Fruit fly (Drosophila melanogaster) ovary, adult (tissue): ENCODE data around the gene yellow-e3.

ENCODE experiments used
- CG17801 ChIP-seq: fragments of 200-800 bp; optimal IDR thresholded peaks from 2 replicates; lab custom pipeline; 2019; ENCODE audit warnings: missing biosample characterization, mild to moderate bottlenecking, missing genetic modification characterization, moderate library complexity; ENCODE audit not compliant: partially characterized antibody

Gene yellow-e3

dm6 chr3R:13419979-13420378 lies 15.3 kb upstream of the yellow-e3 start, which contains the start of gene Ir87a:
Ir87a (plus strand) TSS chr3R:13420279.
- TF ChIP-seq CG17801, result no peak

- TF ChIP-seq CG17801, result no peak
These were observed 12.5 kb upstream of the yellow-e3 start for dm6 chr3R:13417067-13417595.

- no peak for TF ChIP-seq CG17801
These were observed 10.5 kb upstream of the yellow-e3 start, which contains the start of gene yellow-e for dm6 chr3R:13415186-13415585. yellow-e (minus strand) TSS chr3R:13415286.

dm6 chr3R:13412704-13413103 lies 8.0 kb upstream of the yellow-e3 start:
- TF ChIP-seq CG17801, result no peak

dm6 chr3R:13406898-13407297 lies 2.2 kb upstream of the yellow-e3 start, which contains the start of gene yellow-e2:
yellow-e2 (minus strand) TSS chr3R:13406998.
- TF ChIP-seq CG17801, result no peak

dm6 chr3R:13403032-13403459 lies 1.6 kb downstream of the yellow-e3 start, which contains the start of gene Dpm3:
Dpm3 (minus strand) TSS chr3R:13403051.
- no peak for TF ChIP-seq CG17801

dm6 chr3R:13401722-13402296 lies 2.9 kb downstream of the yellow-e3 start, which contains the start of gene GILT1:
GILT1 (minus strand) TSS chr3R:13401862.
- peak; percentile 27 for TF ChIP-seq CG17801

- peak; percentile 91 for TF ChIP-seq CG17801
These were observed 3.6 kb downstream of the yellow-e3 start for dm6 chr3R:13400902-13401721.

dm6 chr3R:13397535-13397934 lies 7.1 kb downstream of the yellow-e3 start, which contains the start of gene CG14377:
CG14377 (plus strand) TSS chr3R:13397835.
- no peak for TF ChIP-seq CG17801

- no peak for TF ChIP-seq CG17801
These were observed 7.6 kb downstream of the yellow-e3 start, which contains the start of gene CG14374 for dm6 chr3R:13397040-13397439. CG14374 (minus strand) TSS chr3R:13397140.

dm6 chr3R:13395133-13395532 lies 9.5 kb downstream of the yellow-e3 start, which contains the start of gene CCHa2:
CCHa2 (minus strand) TSS chr3R:13395197.
- TF ChIP-seq CG17801, result no peak

- no peak for TF ChIP-seq CG17801
These were observed 11.7 kb downstream of the yellow-e3 start for dm6 chr3R:13393009-13393408.

- TF ChIP-seq CG17801, result no peak
These were observed 14.2 kb downstream of the yellow-e3 start for dm6 chr3R:13390490-13390889.

dm6 chr3R:13388160-13388870 lies 16.4 kb downstream of the yellow-e3 start, which contains the start of gene CG9799:
CG9799 (minus strand) TSS chr3R:13388709.
- TF ChIP-seq CG17801, result no peak

dm6 chr3R:13385105-13385504 lies 19.6 kb downstream of the yellow-e3 start:
- TF ChIP-seq CG17801, result no peak

dm6 chr3R:13382656-13383142 lies 22.0 kb downstream of the yellow-e3 start:
- TF ChIP-seq CG17801, result peak; percentile 48
